Worm (Caenorhabditis elegans): ENCODE results near the gene F57F4.2.

ce11 chrV:6346906-6347305 is 42.6 kb downstream of the F57F4.2 start:
- no peak for TF ChIP-seq unc-62 (GFP tag; optimal IDR thresholded peaks at IDR 0.05)
- TF ChIP-seq egl-27 (tag; optimal IDR thresholded peaks at IDR 0.05): no peak
- TF ChIP-seq mdl-1 (tag; optimal IDR thresholded peaks at IDR 0.05): no peak
- TF ChIP-seq snpc-4 (tag; optimal IDR thresholded peaks at IDR 0.05): no peak
- no peak for TF ChIP-seq ceh-9 (tag; optimal IDR thresholded peaks at IDR 0.05)

All from whole organism, L3 larva.